Worm (Caenorhabditis elegans) whole organism, L4/young adult: ENCODE data around the gene T21B4.3.

ENCODE experiments used
- dao-5 ChIP-seq: sonication (generic microtip); optimal IDR thresholded peaks from 2 replicates; lab custom pipeline; 2016; ENCODE audit warnings: missing genotype, missing genetic modification characterization, moderate library complexity, missing compliant biosample characterization
- him-1 ChIP-seq: sonication (generic microtip); optimal IDR thresholded peaks from 2 replicates; lab custom pipeline; 2016; ENCODE audit warnings: missing genotype, missing genetic modification reagents, missing genetic modification characterization, missing compliant biosample characterization

ce11 chrII:12518008-12518407, 21.1 kb upstream of the T21B4.3 start:
- TF ChIP-seq him-1 (tag; lab: Kevin White, UChicago) (no peak), dao-5 (no peak)
